Worm (Caenorhabditis elegans): ENCODE measurements around the gene glrx-5.
A peak's percentile ranks its signal among the peaks of the same experiment; 100 is the strongest.

Gene glrx-5

DNA sequence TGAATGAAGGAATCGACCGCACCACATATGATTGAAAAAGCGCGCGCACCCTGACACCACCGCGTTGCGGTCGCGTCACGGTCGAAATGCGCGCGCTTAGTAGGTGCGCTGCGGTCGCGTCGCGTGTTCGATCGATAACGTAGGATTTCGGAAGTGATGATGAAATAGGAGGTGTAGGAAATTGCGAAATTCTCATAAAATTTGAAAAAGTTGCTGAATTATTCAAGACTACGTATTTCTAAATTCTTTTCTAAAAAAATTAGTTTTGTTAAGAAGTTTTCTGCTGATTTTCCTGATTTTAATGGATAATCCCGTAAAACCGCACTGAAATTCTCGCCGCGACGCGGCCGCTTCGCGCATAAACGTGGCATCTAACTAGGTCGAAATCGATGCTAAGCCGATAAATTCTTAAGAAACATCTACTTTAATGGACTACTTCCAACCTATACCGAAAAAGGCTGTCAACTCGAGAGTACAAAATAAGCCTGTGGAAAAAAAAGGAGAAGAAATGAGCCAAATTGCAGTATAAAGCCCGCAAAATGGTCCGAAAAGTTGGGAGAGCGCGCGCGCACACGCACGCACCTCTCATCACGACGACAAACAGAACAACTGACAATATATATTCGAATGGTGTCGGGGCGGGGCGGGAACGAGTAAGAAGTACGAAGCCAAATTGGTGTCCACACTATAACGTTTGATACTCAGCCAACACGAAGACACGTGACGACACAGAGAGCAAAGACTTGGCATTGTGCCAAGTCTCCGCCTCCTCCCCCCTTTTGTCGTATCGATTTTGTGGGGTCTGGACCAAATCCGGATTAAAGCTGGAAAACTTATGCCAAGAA, 5.0 kb downstream of the glrx-5 start, which contains the start of gene his-72 (continued):
- TF ChIP-seq unc-98 (GFP tag; IDR thresholded peaks at IDR 0.05) = no peak
- no peak for TF ChIP-seq C04F5.9 (tag; optimal IDR thresholded peaks at IDR 0.05)
- TF ChIP-seq nhr-77 (tag; optimal IDR thresholded peaks at IDR 0.05) = no peak
- no peak for TF ChIP-seq fos-1 (tag; optimal IDR thresholded peaks at IDR 0.05)
- no peak for TF ChIP-seq irx-1 (tag; optimal IDR thresholded peaks at IDR 0.05)
- TF ChIP-seq egl-13 (tag; optimal IDR thresholded peaks at IDR 0.05) = peak; percentile 25
- TF ChIP-seq grh-1 (GFP tag; IDR thresholded peaks at IDR 0.05) = peak; percentile 38; the same call in 1 of the 2 replicates
- peak; percentile 31 for TF ChIP-seq elt-2 (tag; optimal IDR thresholded peaks at IDR 0.05)
- no peak for TF ChIP-seq ceh-8 (GFP tag; optimal IDR thresholded peaks at IDR 0.05)
- peak; percentile 41 to 62 (median 50) for TF ChIP-seq dpl-1 (GFP tag; optimal IDR thresholded peaks at IDR 0.05)
- TF ChIP-seq ceh-82 (tag; optimal IDR thresholded peaks at IDR 0.05) = peak in 2 of 3 experiments; percentile 56 to 75
- TF ChIP-seq fkh-4 (tag; optimal IDR thresholded peaks at IDR 0.05; ENCODE audit: borderline replicate concordance) = no peak
- TF ChIP-seq ama-1 (optimal IDR thresholded peaks at IDR 0.05) = no peak
- peak; percentile 46 for TF ChIP-seq pax-3 (tag; optimal IDR thresholded peaks at IDR 0.05)
- no peak for TF ChIP-seq aha-1 (tag; optimal IDR thresholded peaks at IDR 0.05)
- no peak for TF ChIP-seq lin-15B (tag; optimal IDR thresholded peaks at IDR 0.05)
- no peak for TF ChIP-seq zag-1 (tag; optimal IDR thresholded peaks at IDR 0.05)
- TF ChIP-seq egl-27 (tag; optimal IDR thresholded peaks at IDR 0.05) = no peak
- TF ChIP-seq aly-2 (tag; optimal IDR thresholded peaks at IDR 0.05) = no peak
- TF ChIP-seq nhr-71 (tag; optimal IDR thresholded peaks at IDR 0.05) = peak; percentile 71
- no peak for TF ChIP-seq skn-1 (tag; optimal IDR thresholded peaks at IDR 0.05)
- TF ChIP-seq ztf-11 (tag; optimal IDR thresholded peaks at IDR 0.05) = peak in 1 of 2 experiments; percentile 60
- TF ChIP-seq nhr-11 (tag; optimal IDR thresholded peaks at IDR 0.05) = no peak
- TF ChIP-seq lir-3 (tag; optimal IDR thresholded peaks at IDR 0.05; ENCODE audit: poor library complexity) = peak; percentile 13
- TF ChIP-seq hlh-17 (GFP tag; optimal IDR thresholded peaks at IDR 0.05; ENCODE audit: borderline replicate concordance) = no peak
- no peak for TF ChIP-seq lin-39 (tag; optimal IDR thresholded peaks at IDR 0.05)
- TF ChIP-seq ceh-63 (GFP tag; optimal IDR thresholded peaks at IDR 0.05) = no peak
- no peak for TF ChIP-seq pag-3 (tag; optimal IDR thresholded peaks at IDR 0.05; ENCODE audit: borderline replicate concordance, insufficient read depth)
- TF ChIP-seq ces-1 (GFP tag; optimal IDR thresholded peaks at IDR 0.05) = no peak
- TF ChIP-seq blmp-1 (tag; optimal IDR thresholded peaks at IDR 0.05) = no peak
- TF ChIP-seq nhr-20 (tag; optimal IDR thresholded peaks at IDR 0.05) = peak; percentile 41
- peak; percentile 48 for TF ChIP-seq tbx-2 (tag; optimal IDR thresholded peaks at IDR 0.05)
- peak; percentile 59 for TF ChIP-seq lin-13 (GFP tag; optimal IDR thresholded peaks at IDR 0.05)
- TF ChIP-seq unc-86 (tag; optimal IDR thresholded peaks at IDR 0.05) = peak; percentile 54
- no peak for TF ChIP-seq fkh-10 (GFP tag; optimal IDR thresholded peaks at IDR 0.05)
- peak; percentile 51 for TF ChIP-seq rnt-1 (tag; optimal IDR thresholded peaks at IDR 0.05)
- TF ChIP-seq snu-23 (GFP tag; optimal IDR thresholded peaks at IDR 0.05) = peak; percentile 33
- TF ChIP-seq C34B4.2 (tag; optimal IDR thresholded peaks at IDR 0.05) = no peak
- TF ChIP-seq alr-1 (tag; optimal IDR thresholded peaks at IDR 0.05; ENCODE audit: borderline replicate concordance) = no peak
- 0 out of 2 replicates have a peak, but pooled peaks have one; percentile 33 for TF ChIP-seq mab-9 (GFP tag; IDR thresholded peaks at IDR 0.05)
- TF ChIP-seq ets-5 (GFP tag; IDR thresholded peaks at IDR 0.05) = no peak
- TF ChIP-seq lin-35 (GFP tag; optimal IDR thresholded peaks at IDR 0.05) = peak; percentile 46 to 63
- no peak for TF ChIP-seq hlh-4 (tag; optimal IDR thresholded peaks at IDR 0.05)
- no peak for TF ChIP-seq nhr-12 (tag; optimal IDR thresholded peaks at IDR 0.05)
- TF ChIP-seq vab-15 (tag; optimal IDR thresholded peaks at IDR 0.05) = peak; percentile 56
- TF ChIP-seq nhr-85 (tag) = peak; percentile 80
- no peak for TF ChIP-seq ceh-90 (tag; optimal IDR thresholded peaks at IDR 0.05)
- no peak for TF ChIP-seq C16A3.4 (tag; optimal IDR thresholded peaks at IDR 0.05)
- peak; percentile 40 for TF ChIP-seq swsn-7 (tag; optimal IDR thresholded peaks at IDR 0.05)
- TF ChIP-seq ztf-4 (tag; optimal IDR thresholded peaks at IDR 0.05) = peak; percentile 67
